Worm (Caenorhabditis elegans): ENCODE data around the gene T06C12.14.

DNA sequence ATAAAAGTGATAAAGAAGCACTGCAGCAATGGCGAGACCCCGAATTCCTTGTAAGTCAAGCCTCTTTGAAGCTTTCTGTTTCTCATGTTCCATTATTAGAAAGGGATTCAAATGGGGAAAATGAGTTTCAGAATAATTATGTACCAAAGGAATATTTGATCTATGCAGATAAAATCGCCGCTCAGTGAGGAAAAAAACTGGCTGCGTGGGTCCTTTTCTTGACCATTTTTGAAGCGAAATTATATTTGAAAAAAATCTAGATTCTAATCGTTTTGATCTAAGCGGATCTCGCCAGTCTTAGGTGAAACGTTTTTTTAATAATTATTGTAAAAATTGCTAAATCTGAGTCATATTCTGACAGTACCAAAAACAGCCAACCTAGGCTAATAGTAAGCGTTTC, 15.1 kb upstream of the T06C12.14 start, which contains the start of gene oac-42:
- TF ChIP-seq lin-13 (tag; optimal IDR thresholded peaks at IDR 0.05) (no peak), M03D4.4 (tag; optimal IDR thresholded peaks at IDR 0.05) (no peak), blmp-1 (tag; optimal IDR thresholded peaks at IDR 0.05) (no peak), ceh-43 (GFP tag; optimal IDR thresholded peaks at IDR 0.05) (no peak), unc-62 (GFP tag; optimal IDR thresholded peaks at IDR 0.05) (no peak), nhr-76 (tag; optimal IDR thresholded peaks at IDR 0.05) (no peak), nhr-12 (tag; optimal IDR thresholded peaks at IDR 0.05) (no peak)

Data from whole organism, mixed stage, embryonic.